Fruit fly (Drosophila melanogaster) whole organism, embryonic: Measurements from ENCODE around the gene CG13457.

Experiments used
- ATbp ChIP-seq: fragments of 200-800 bp; sonication (Bioruptor generic); optimal IDR thresholded peaks from 2 replicates; lab custom pipeline; 2017; ENCODE audit warnings: missing biosample characterization, mild to moderate bottlenecking, missing genetic modification characterization, missing genetic modification reagents
- CG10267 ChIP-seq: fragments of 200-800 bp; sonication (Bioruptor generic); optimal IDR thresholded peaks from 2 replicates; lab custom pipeline; 2018; ENCODE audit warnings: missing biosample characterization, mild to moderate bottlenecking, missing genetic modification characterization, moderate library complexity
- CG11696 ChIP-seq: fragments of 200-800 bp; sonication (Bioruptor generic); IDR thresholded peaks from 2 replicates; pipeline ENCODE4 v1.3.6; 2022; ENCODE audit warnings: missing biosample characterization, missing genetic modification characterization
- CG13894 ChIP-seq: fragments of 200-800 bp; sonication (Bioruptor generic); optimal IDR thresholded peaks from 3 replicates; lab custom pipeline; 2018; ENCODE audit warnings: missing biosample characterization, mild to moderate bottlenecking, missing genetic modification characterization, moderate library complexity
- CG1602 ChIP-seq: fragments of 200-800 bp; sonication (Bioruptor generic); optimal IDR thresholded peaks from 3 replicates; lab custom pipeline; 2016; ENCODE audit warnings: missing biosample characterization, missing genetic modification characterization
- CG16815 ChIP-seq: fragments of 200-800 bp; sonication (Bioruptor generic); optimal IDR thresholded peaks from 3 replicates; lab custom pipeline; 2017; ENCODE audit warnings: missing biosample characterization, mild to moderate bottlenecking, missing genetic modification characterization
- CG17361 ChIP-seq: fragments of 200-800 bp; sonication (Bioruptor generic); IDR thresholded peaks from 3 replicates; pipeline ENCODE4 v1.3.6; 2022; ENCODE audit warnings: missing biosample characterization, missing genetic modification characterization
- CG17802 ChIP-seq: fragments of 200-800 bp; sonication (Bioruptor generic); optimal IDR thresholded peaks from 2 replicates; lab custom pipeline; 2018; ENCODE audit warnings: missing biosample characterization, mild to moderate bottlenecking, missing genetic modification characterization, moderate library complexity
- CG2712 ChIP-seq: fragments of 200-800 bp; optimal IDR thresholded peaks from 3 replicates; lab custom pipeline; 2019; ENCODE audit warnings: missing biosample characterization, mild to moderate bottlenecking, missing genetic modification characterization, moderate library complexity
- CG32767 ChIP-seq: fragments of 200-800 bp; sonication (Bioruptor generic); IDR thresholded peaks from 2 replicates; pipeline ENCODE4 v1.3.6; 2022; ENCODE audit warnings: missing biosample characterization, missing genetic modification characterization
- CG34224 ChIP-seq: fragments of 200-800 bp; sonication (Bioruptor generic); IDR thresholded peaks from 3 replicates; pipeline ENCODE4 v1.3.6; 2022; ENCODE audit warnings: missing biosample characterization, missing genetic modification characterization; ENCODE audit not compliant: partially characterized antibody
- CG34376 ChIP-seq: fragments of 200-800 bp; sonication (Bioruptor generic); optimal IDR thresholded peaks from 2 replicates; lab custom pipeline; 2018; ENCODE audit warnings: missing biosample characterization, mild to moderate bottlenecking, missing genetic modification characterization
- CG3838 ChIP-seq: fragments of 200-800 bp; sonication (Bioruptor generic); optimal IDR thresholded peaks from 3 replicates; lab custom pipeline; 2016; ENCODE audit warnings: missing biosample characterization, missing genetic modification characterization
- CG42726 ChIP-seq: fragments of 200-800 bp; sonication (Bioruptor generic); IDR thresholded peaks from 2 replicates; pipeline ENCODE4 v1.3.6; 2022; ENCODE audit warnings: missing biosample characterization, missing genetic modification characterization; ENCODE audit not compliant: partially characterized antibody
- CG6813 ChIP-seq: fragments of 200-800 bp; sonication (Bioruptor generic); optimal IDR thresholded peaks from 2 replicates; lab custom pipeline; 2017; ENCODE audit warnings: missing biosample characterization, missing genetic modification characterization, mild to moderate bottlenecking, moderate library complexity, missing genetic modification reagents
- CG7928 ChIP-seq: fragments of 200-800 bp; sonication (Bioruptor generic); optimal IDR thresholded peaks from 2 replicates; lab custom pipeline; 2017; ENCODE audit warnings: missing biosample characterization, mild to moderate bottlenecking, missing genetic modification characterization
- CG8290 ChIP-seq, 3 experiments: fragments of 200-800 bp; sonication (Bioruptor generic); optimal IDR thresholded peaks; 2 replicates each; lab custom pipeline; 2016 to 2019; ENCODE audit warnings: missing biosample characterization in 3 of 3, missing genetic modification characterization in 3 of 3, mild to moderate bottlenecking in 2 of 3, moderate library complexity in 1 of 3
- CG8388 ChIP-seq: fragments of 200-800 bp; sonication (Bioruptor generic); optimal IDR thresholded peaks from 2 replicates; lab custom pipeline; 2019; ENCODE audit warnings: missing biosample characterization, mild to moderate bottlenecking, missing genetic modification characterization, moderate library complexity
- Drgx ChIP-seq: fragments of 200-800 bp; sonication (Bioruptor generic); IDR thresholded peaks from 2 replicates; pipeline ENCODE4 v1.3.6; 2022; ENCODE audit warnings: missing biosample characterization, missing genetic modification characterization
- E2f1 ChIP-seq: fragments of 200-800 bp; sonication (Bioruptor generic); IDR thresholded peaks from 2 replicates; pipeline ENCODE4 v1.3.6; 2022; ENCODE audit warnings: missing biosample characterization, missing genetic modification characterization
- Fer1 ChIP-seq: fragments of 200-800 bp; sonication (Bioruptor generic); optimal IDR thresholded peaks from 2 replicates; lab custom pipeline; 2017; ENCODE audit warnings: missing biosample characterization, mild to moderate bottlenecking, missing genetic modification characterization
- Fer2 ChIP-seq: fragments of 200-800 bp; sonication (Bioruptor generic); optimal IDR thresholded peaks from 2 replicates; lab custom pipeline; 2018; ENCODE audit warnings: missing biosample characterization, mild to moderate bottlenecking, missing genetic modification characterization, moderate library complexity
- Gug ChIP-seq: fragments of 200-800 bp; sonication (Bioruptor generic); IDR thresholded peaks from 4 replicates; pipeline ENCODE4 v1.3.6; 2022; ENCODE audit warnings: missing biosample characterization, missing genetic modification characterization
- Lpt ChIP-seq: fragments of >200 bp; optimal IDR thresholded peaks from 2 replicates; lab custom pipeline; 2018; ENCODE audit warnings: missing biosample characterization, missing genetic modification characterization
- MESR4 ChIP-seq: fragments of 200-800 bp; sonication (Bioruptor generic); optimal IDR thresholded peaks from 2 replicates; lab custom pipeline; 2018; ENCODE audit warnings: missing biosample characterization, mild to moderate bottlenecking, missing genetic modification characterization, moderate library complexity
- Med ChIP-seq: fragments of 200-800 bp; sonication (Bioruptor generic); peaks from one replicate; lab custom pipeline; 2016; ENCODE audit warnings: missing biosample characterization, missing genetic modification characterization, mild to moderate bottlenecking, inconsistent platforms, moderate library complexity
- Taf1 ChIP-seq: fragments of 200-800 bp; sonication (Bioruptor generic); IDR thresholded peaks from 2 replicates; pipeline ENCODE4 v1.3.6; 2022; ENCODE audit warnings: missing biosample characterization, missing genetic modification characterization
- bab2 ChIP-seq: fragments of 200-800 bp; sonication (Bioruptor generic); optimal IDR thresholded peaks from 2 replicates; lab custom pipeline; 2016; ENCODE audit warnings: missing biosample characterization, missing genetic modification characterization
- br ChIP-seq: fragments of >200 bp; optimal IDR thresholded peaks from 2 replicates; lab custom pipeline; 2017
- fu2 ChIP-seq: fragments of 200-800 bp; sonication (Bioruptor generic); optimal IDR thresholded peaks from 2 replicates; lab custom pipeline; 2016; ENCODE audit warnings: missing biosample characterization, missing genetic modification characterization
- gce ChIP-seq: fragments of 200-800 bp; sonication (Bioruptor generic); IDR thresholded peaks from 3 replicates; pipeline ENCODE4 v1.3.6; 2022; ENCODE audit warnings: missing biosample characterization, missing genetic modification characterization
- jigr1 ChIP-seq: fragments of 200-800 bp; sonication (Bioruptor generic); IDR thresholded peaks from 3 replicates; pipeline ENCODE4 v1.3.6; 2022; ENCODE audit warnings: missing biosample characterization, missing genetic modification characterization
- knrl ChIP-seq: fragments of 200-800 bp; sonication (Bioruptor generic); IDR thresholded peaks from 3 replicates; pipeline ENCODE4 v1.3.6; 2022; ENCODE audit warnings: missing biosample characterization, missing genetic modification characterization; ENCODE audit not compliant: partially characterized antibody
- lbe ChIP-seq: fragments of 200-800 bp; sonication (Bioruptor generic); optimal IDR thresholded peaks from 2 replicates; lab custom pipeline; 2016; ENCODE audit warnings: missing biosample characterization, mild to moderate bottlenecking, missing genetic modification characterization
- lilli ChIP-seq: fragments of 200-800 bp; sonication (Bioruptor generic); optimal IDR thresholded peaks from 3 replicates; lab custom pipeline; 2016; ENCODE audit warnings: missing biosample characterization, missing genetic modification characterization
- lmd ChIP-seq: fragments of 200-800 bp; sonication (Bioruptor generic); IDR thresholded peaks from 2 replicates; pipeline ENCODE4 v1.3.6; 2022; ENCODE audit warnings: missing biosample characterization, missing genetic modification characterization
- lola ChIP-seq, 3 experiments: fragments of >200 bp in 2 of 3; fragments of 200-800 bp in 1 of 3; sonication (Bioruptor generic) in 1 of 3; optimal IDR thresholded peaks; 2 replicates each; lab custom pipeline; 2017 to 2019; ENCODE audit warnings: missing biosample characterization in 3 of 3, missing genetic modification characterization in 3 of 3, mild to moderate bottlenecking in 1 of 3, moderate library complexity in 1 of 3
- lov ChIP-seq, 2 experiments: fragments of 200-800 bp in 1 of 2; fragments of >200 bp in 1 of 2; sonication (Bioruptor generic) in 1 of 2; IDR thresholded peaks in 1 of 2; optimal IDR thresholded peaks in 1 of 2; 2 replicates in 1 of 2; 3 replicates in 1 of 2; pipeline versions ENCODE4 v1.3.6 to Lab custom; 2017 to 2022; ENCODE audit warnings: missing biosample characterization in 1 of 2, missing genetic modification characterization in 1 of 2
- otp ChIP-seq: fragments of 200-800 bp; sonication (Bioruptor generic); IDR thresholded peaks from 3 replicates; pipeline ENCODE4, ENCODE4 v1.3.6; 2022; ENCODE audit warnings: missing biosample characterization, missing genetic modification characterization
- psq ChIP-seq: fragments of 200-800 bp; sonication (Bioruptor generic); optimal IDR thresholded peaks from 2 replicates; lab custom pipeline; 2017; ENCODE audit warnings: missing biosample characterization, missing genetic modification characterization
- pum ChIP-seq: fragments of 200-800 bp; sonication (Bioruptor generic); optimal IDR thresholded peaks from 2 replicates; lab custom pipeline; 2016; ENCODE audit warnings: missing biosample characterization, missing genetic modification characterization
- ro ChIP-seq: fragments of 200-800 bp; sonication (Bioruptor generic); IDR thresholded peaks from 2 replicates; pipeline ENCODE4 v1.3.6; 2022; ENCODE audit warnings: missing biosample characterization, missing genetic modification characterization
- slou ChIP-seq: fragments of 200-800 bp; sonication (Bioruptor generic); optimal IDR thresholded peaks from 3 replicates; lab custom pipeline; 2016; ENCODE audit warnings: missing biosample characterization, missing genetic modification characterization
- sna ChIP-seq: fragments of 200-800 bp; sonication (Bioruptor generic); IDR thresholded peaks from 2 replicates; pipeline ENCODE4 v1.3.6; 2022; ENCODE audit warnings: missing biosample characterization, missing genetic modification characterization; ENCODE audit not compliant: partially characterized antibody
- sug ChIP-seq: fragments of 200-800 bp; optimal IDR thresholded peaks from 2 replicates; lab custom pipeline; 2019; ENCODE audit warnings: missing biosample characterization, mild to moderate bottlenecking, missing genetic modification characterization, moderate library complexity
- trh ChIP-seq: fragments of 200-800 bp; sonication (Bioruptor generic); optimal IDR thresholded peaks from 2 replicates; lab custom pipeline; 2016; ENCODE audit warnings: missing biosample characterization, missing genetic modification characterization

The CG13457 gene

DNA sequence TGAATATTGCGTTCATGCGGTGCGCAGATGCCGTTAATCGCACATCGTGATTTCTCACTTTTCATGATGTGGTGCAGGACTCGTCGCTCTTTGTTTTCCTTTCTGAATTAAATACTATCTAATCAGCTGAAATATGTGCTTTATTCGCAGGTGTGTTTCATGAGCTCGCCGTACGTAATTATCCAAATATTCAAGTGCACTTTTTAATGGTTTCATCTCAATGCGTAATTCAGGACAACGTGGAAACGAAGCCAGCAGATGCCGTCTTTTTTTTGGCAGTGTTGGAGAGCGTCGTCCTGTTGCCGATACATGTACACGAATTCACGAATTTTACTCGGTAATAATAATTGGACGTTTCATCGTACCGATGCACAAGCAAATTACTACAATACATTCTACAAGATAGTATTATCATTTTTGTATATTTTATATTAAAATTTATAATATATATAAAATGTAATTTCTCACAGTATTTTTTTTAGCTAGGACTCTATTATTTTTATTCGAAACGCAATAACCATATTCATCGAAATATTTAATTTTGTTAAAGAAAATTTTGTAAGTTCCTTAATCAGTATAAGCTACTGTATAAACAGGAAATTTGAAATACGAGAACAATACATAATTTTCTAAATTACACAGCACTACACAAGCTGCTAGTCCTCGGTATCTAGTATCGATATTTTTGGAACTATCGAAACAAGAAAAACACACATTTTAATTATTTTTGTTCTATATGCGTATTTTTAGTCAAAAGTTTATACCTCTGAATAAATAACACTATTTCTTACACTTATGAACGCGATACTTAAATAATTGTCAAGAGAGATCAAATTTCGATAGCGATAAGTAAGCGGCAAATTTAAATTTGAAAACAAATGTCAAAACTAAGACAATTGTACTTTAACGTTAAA, 5.7 kb upstream of the CG13457 start, which contains the start of gene CG12316 (continued):
- TF ChIP-seq otp (peak; percentile 83; the same call in 2 of the 3 replicates), CG34376 (GFP tag; lab: Kevin White, UChicago) (peak; percentile 94), slou (peak; percentile 9), psq (GFP tag; lab: Kevin White, UChicago) (peak; percentile 29), CG17802 (tag; lab: Kevin White, UChicago) (peak; percentile 77), trh (peak; percentile 42), Gug (GFP tag; lab: Robert Waterston, UW) (peak; percentile 77), CG1602 (GFP tag; lab: Kevin White, UChicago) (peak; percentile 77), sna (GFP tag; lab: Robert Waterston, UW) (peak; percentile 57), lilli (GFP tag; lab: Kevin White, UChicago) (peak; percentile 93), knrl (GFP tag; lab: Robert Waterston, UW) (peak; percentile 70), fu2 (peak; percentile 82), CG42726 (GFP tag; lab: Robert Waterston, UW) (no peak), Drgx (GFP tag; lab: Robert Waterston, UW) (peak; percentile 90), lov (optimal IDR thresholded peaks at IDR 0.05; lab: Kevin White, UChicago) (no peak), lov (GFP tag; IDR thresholded peaks at IDR 0.05; lab: Robert Waterston, UW) (peak; percentile 74; the same call in 2 of the 3 replicates), Lpt (GFP tag; lab: Kevin White, UChicago) (no peak), ATbp (GFP tag; lab: Kevin White, UChicago) (peak; percentile 91), CG10267 (tag; lab: Kevin White, UChicago) (peak; percentile 95), CG13894 (tag; lab: Kevin White, UChicago) (peak; percentile 91), jigr1 (0 out of 3 replicates have a peak, but pooled peaks have one; percentile 54), CG8388 (GFP tag; lab: Kevin White, UChicago) (peak; percentile 92), CG32767 (GFP tag; lab: Robert Waterston, UW) (peak; percentile 90; the same call in 1 of the 2 replicates), lmd (peak; percentile 88), CG16815 (GFP tag; lab: Kevin White, UChicago) (peak; percentile 85), Fer2 (tag; lab: Kevin White, UChicago) (peak; percentile 81), lbe (GFP tag; lab: Kevin White, UChicago) (peak; percentile 91), CG8290 (GFP tag; optimal IDR thresholded peaks at IDR 0.05; lab: Kevin White, UChicago) (peak; percentile 80), CG8290 (tag; optimal IDR thresholded peaks at IDR 0.05; lab: Kevin White, UChicago) (peak in 1 of 2 experiments; percentile 85), Fer1 (GFP tag; lab: Kevin White, UChicago) (peak; percentile 96), CG7928 (GFP tag; lab: Kevin White, UChicago) (peak; percentile 55), CG34224 (peak; percentile 76), CG3838 (GFP tag; lab: Kevin White, UChicago) (peak; percentile 61), CG11696 (GFP tag; lab: Robert Waterston, UW) (peak; percentile 45), CG6813 (GFP tag; lab: Kevin White, UChicago) (peak; percentile 94), lola (GFP tag; optimal IDR thresholded peaks at IDR 0.05; lab: Kevin White, UChicago) (peak in 1 of 3 experiments; percentile 96), CG2712 (tag; lab: Kevin White, UChicago) (peak; percentile 95), E2f1 (GFP tag; lab: Robert Waterston, UW) (peak; percentile 77), bab2 (peak; percentile 90), CG17361 (GFP tag; lab: Robert Waterston, UW) (peak; percentile 92), gce (GFP tag; lab: Robert Waterston, UW) (peak; percentile 36; the same call in 2 of the 3 replicates), sug (tag; lab: Kevin White, UChicago) (peak; percentile 91), br (lab: Kevin White, UChicago) (no peak), ro (0 out of 2 replicates have a peak, but pooled peaks have one; percentile 17), Taf1 (GFP tag; lab: Robert Waterston, UW) (0 out of 2 replicates have a peak, but pooled peaks have one; percentile 22), Med (GFP tag; lab: Kevin White, UChicago) (peak; percentile 99), pum (GFP tag; lab: Kevin White, UChicago) (peak; percentile 94), MESR4 (peak; percentile 70)
